Worm (Caenorhabditis elegans) whole organism, mixed stage, embryonic: ENCODE measurements around the gene EEED8.18.
A peak's percentile ranks its signal among the peaks of the same experiment; 100 is the strongest.

ENCODE experiments used
- M03D4.4 ChIP-seq: sonication (generic microtip); optimal IDR thresholded peaks from 2 replicates; lab custom pipeline; 2017; ENCODE audit warnings: mild to moderate bottlenecking, missing genetic modification characterization, missing compliant biosample characterization
- bed-3 ChIP-seq: fragments of 200-800 bp; sonication (Bioruptor generic); optimal IDR thresholded peaks from 3 replicates; lab custom pipeline; 2018; ENCODE audit warnings: mild to moderate bottlenecking, missing genetic modification characterization, moderate library complexity, missing compliant biosample characterization
- blmp-1 ChIP-seq: fragments of 150-350 bp; optimal IDR thresholded peaks from 2 replicates; lab custom pipeline; 2014; ENCODE audit warnings: missing biosample characterization, missing genetic modification characterization
- ceh-39 ChIP-seq: fragments of 150-350 bp; optimal IDR thresholded peaks from 2 replicates; lab custom pipeline; 2014; ENCODE audit warnings: missing biosample characterization, missing genetic modification characterization
- ces-1 ChIP-seq: fragments of 150-350 bp; optimal IDR thresholded peaks from 2 replicates; lab custom pipeline; 2014; ENCODE audit warnings: missing biosample characterization, missing genetic modification reagents, missing genetic modification characterization
- cnd-1 ChIP-seq: fragments of 200-800 bp; sonication (Bioruptor generic); optimal IDR thresholded peaks from 2 replicates; lab custom pipeline; 2018; ENCODE audit warnings: mild to moderate bottlenecking, missing genetic modification characterization, missing compliant biosample characterization
- drap-1 ChIP-seq: fragments of 200-800 bp; sonication (Bioruptor generic); optimal IDR thresholded peaks from 3 replicates; lab custom pipeline; 2018; ENCODE audit warnings: mild to moderate bottlenecking, missing genetic modification characterization, missing compliant biosample characterization
- elt-1 ChIP-seq: sonication (generic microtip); optimal IDR thresholded peaks from 2 replicates; lab custom pipeline; 2017; ENCODE audit warnings: missing genetic modification characterization, mild to moderate bottlenecking, missing compliant biosample characterization, antibody characterized with exemption, moderate library complexity, borderline replicate concordance; ENCODE audit not compliant: insufficient read depth
- elt-3 ChIP-seq: fragments of 150-350 bp; optimal IDR thresholded peaks from 2 replicates; lab custom pipeline; 2014; ENCODE audit warnings: missing biosample characterization, missing genetic modification characterization
- flh-1 ChIP-seq: fragments of 200-800 bp; sonication (Bioruptor generic); optimal IDR thresholded peaks from 2 replicates; lab custom pipeline; 2018; ENCODE audit warnings: mild to moderate bottlenecking, missing genetic modification characterization, moderate library complexity, missing compliant biosample characterization
- ham-2 ChIP-seq: fragments of 200-800 bp; sonication (Bioruptor generic); optimal IDR thresholded peaks from 2 replicates; lab custom pipeline; 2018; ENCODE audit warnings: mild to moderate bottlenecking, missing genetic modification characterization, missing compliant biosample characterization
- hlh-1 ChIP-seq: fragments of 150-350 bp; optimal IDR thresholded peaks from 2 replicates; lab custom pipeline; 2014; ENCODE audit warnings: missing biosample characterization, missing genetic modification reagents, missing genetic modification characterization
- lin-13 ChIP-seq: fragments of 150-350 bp; optimal IDR thresholded peaks from 2 replicates; lab custom pipeline; 2014; ENCODE audit warnings: missing biosample characterization, missing genetic modification characterization
- lsy-2 ChIP-seq: fragments of 150-350 bp; optimal IDR thresholded peaks from 2 replicates; lab custom pipeline; 2014; ENCODE audit warnings: missing biosample characterization, missing genetic modification characterization
- mep-1 ChIP-seq: fragments of 150-350 bp; optimal IDR thresholded peaks from 2 replicates; lab custom pipeline; 2017; ENCODE audit warnings: missing biosample characterization, missing genetic modification reagents, missing genetic modification characterization, inconsistent platforms
- mls-2 ChIP-seq: sonication (generic microtip); optimal IDR thresholded peaks from 2 replicates; lab custom pipeline; 2016; ENCODE audit warnings: mild to moderate bottlenecking, missing genetic modification characterization, moderate library complexity, missing compliant biosample characterization
- nhr-12 ChIP-seq: fragments of 150-350 bp; optimal IDR thresholded peaks from 2 replicates; lab custom pipeline; 2014; ENCODE audit warnings: missing biosample characterization, missing genetic modification characterization
- nhr-2 ChIP-seq: fragments of 150-350 bp; optimal IDR thresholded peaks from 2 replicates; lab custom pipeline; 2014; ENCODE audit warnings: missing biosample characterization, missing genetic modification characterization
- nhr-28 ChIP-seq: fragments of 150-350 bp; optimal IDR thresholded peaks from 2 replicates; lab custom pipeline; 2014; ENCODE audit warnings: missing biosample characterization, missing genetic modification characterization
- nhr-76 ChIP-seq: sonication (generic microtip); optimal IDR thresholded peaks from 2 replicates; lab custom pipeline; 2017; ENCODE audit warnings: missing biosample characterization, missing genetic modification characterization
- pha-4 ChIP-seq: fragments of 150-350 bp; optimal IDR thresholded peaks from 2 replicates; lab custom pipeline; 2018; ENCODE audit warnings: missing biosample characterization, missing genetic modification reagents, missing genetic modification characterization
- sem-2 ChIP-seq: fragments of 200-800 bp; sonication (Bioruptor generic); optimal IDR thresholded peaks from 2 replicates; lab custom pipeline; 2018; ENCODE audit warnings: mild to moderate bottlenecking, missing genetic modification characterization, missing compliant biosample characterization
- snpc-4 ChIP-seq: fragments of 150-350 bp; optimal IDR thresholded peaks from 2 replicates; lab custom pipeline; 2014; ENCODE audit warnings: missing biosample characterization, missing genetic modification characterization
- sptf-1 ChIP-seq: sonication (generic microtip); optimal IDR thresholded peaks from 2 replicates; lab custom pipeline; 2017; ENCODE audit warnings: mild to moderate bottlenecking, missing genetic modification characterization, moderate library complexity, missing compliant biosample characterization
- tbx-8 ChIP-seq: fragments of 200-800 bp; sonication (Bioruptor generic); optimal IDR thresholded peaks from 2 replicates; lab custom pipeline; 2018; ENCODE audit warnings: mild to moderate bottlenecking, missing genetic modification characterization, moderate library complexity, missing compliant biosample characterization
- unc-120 ChIP-seq: sonication (generic microtip); optimal IDR thresholded peaks from 2 replicates; lab custom pipeline; 2017; ENCODE audit warnings: missing genetic modification characterization, missing compliant biosample characterization; ENCODE audit not compliant: poor library complexity, severe bottlenecking
- unc-39 ChIP-seq: fragments of 150-350 bp; optimal IDR thresholded peaks from 2 replicates; lab custom pipeline; 2014; ENCODE audit warnings: missing biosample characterization, missing genetic modification characterization
- unc-62 ChIP-seq: fragments of 150-350 bp; optimal IDR thresholded peaks from 2 replicates; lab custom pipeline; 2014; ENCODE audit warnings: missing biosample characterization, missing genetic modification reagents, missing genetic modification characterization
- zip-8 ChIP-seq: fragments of 150-350 bp; optimal IDR thresholded peaks from 2 replicates; lab custom pipeline; 2014; ENCODE audit warnings: missing biosample characterization, missing genetic modification characterization
- ztf-11 ChIP-seq: fragments of 150-350 bp; optimal IDR thresholded peaks from 2 replicates; lab custom pipeline; 2014; ENCODE audit warnings: missing biosample characterization, missing genetic modification characterization

Gene EEED8.18

DNA sequence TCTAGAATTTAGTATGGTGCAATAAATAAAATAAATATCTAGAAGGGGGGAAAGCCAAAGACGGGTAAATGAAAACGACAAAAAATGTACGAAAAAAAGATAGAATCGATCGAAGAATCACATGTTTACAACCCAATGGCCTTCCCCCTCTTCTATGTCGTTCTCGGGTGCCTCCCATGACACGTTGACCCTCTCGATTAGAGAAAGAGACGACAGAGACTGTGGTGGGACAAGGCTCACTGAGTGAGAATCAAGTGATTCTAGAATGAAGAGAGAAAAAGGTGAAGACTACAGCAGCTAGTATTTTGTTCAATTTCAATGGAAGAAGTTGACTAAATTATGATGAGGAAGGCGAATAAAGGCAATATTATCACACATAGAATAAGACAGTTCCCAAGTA is 13.6 kb upstream of the EEED8.18 start:
- TF ChIP-seq tbx-8 (GFP tag; lab: Kevin White, UChicago) (no peak), M03D4.4 (tag; lab: Kevin White, UChicago) (no peak), hlh-1 (tag; lab: Kevin White, UChicago) (no peak), nhr-12 (tag; lab: Kevin White, UChicago) (no peak), nhr-28 (tag; lab: Kevin White, UChicago) (no peak), sptf-1 (peak; percentile 38), nhr-2 (tag; lab: Kevin White, UChicago) (no peak), unc-120 (peak; percentile 29), zip-8 (tag; lab: Kevin White, UChicago) (no peak), elt-3 (tag; lab: Kevin White, UChicago) (no peak), cnd-1 (no peak), nhr-76 (no peak), ces-1 (GFP tag; lab: Kevin White, UChicago) (no peak), sem-2 (GFP tag; lab: Kevin White, UChicago) (no peak), bed-3 (GFP tag; lab: Kevin White, UChicago) (no peak), mls-2 (tag; lab: Kevin White, UChicago) (no peak), pha-4 (tag; lab: Kevin White, UChicago) (peak; percentile 33), ztf-11 (tag; lab: Kevin White, UChicago) (no peak), flh-1 (GFP tag; lab: Kevin White, UChicago) (no peak), unc-39 (tag; lab: Kevin White, UChicago) (no peak), drap-1 (no peak), ceh-39 (tag; lab: Kevin White, UChicago) (peak; percentile 18), ham-2 (GFP tag; lab: Kevin White, UChicago) (no peak), mep-1 (tag; lab: Kevin White, UChicago) (peak; percentile 3), unc-62 (GFP tag; lab: Kevin White, UChicago) (peak; percentile 39)

DNA sequence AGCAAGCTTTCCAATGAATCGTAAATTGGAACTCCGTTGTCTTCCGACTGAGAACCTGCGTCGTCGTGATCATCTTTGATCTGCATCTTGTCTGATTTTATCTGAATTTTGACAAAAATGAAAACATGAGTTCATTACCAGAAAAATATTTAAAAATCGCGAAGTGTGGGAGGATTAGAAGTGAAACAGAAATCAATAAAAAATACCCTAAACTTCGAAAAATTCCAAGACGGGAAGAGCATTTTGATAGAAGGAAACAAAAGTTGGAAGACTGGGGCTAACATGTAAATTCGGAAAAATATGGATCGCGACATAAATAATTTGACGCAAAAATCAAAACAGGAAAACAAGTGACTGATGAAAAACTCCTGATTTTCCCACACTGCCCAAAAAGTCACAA is 13.2 kb upstream of the EEED8.18 start, which contains the start of gene F07F6.8:
Gene F07F6.8, minus strand, starts transcription at position 101 of the 400 bp plus-strand sequence.
- TF ChIP-seq ztf-11 (tag; lab: Kevin White, UChicago) (no peak), elt-3 (tag; lab: Kevin White, UChicago) (no peak), flh-1 (GFP tag; lab: Kevin White, UChicago) (no peak), sptf-1 (no peak), elt-1 (no peak), sem-2 (GFP tag; lab: Kevin White, UChicago) (no peak), M03D4.4 (tag; lab: Kevin White, UChicago) (no peak), ceh-39 (tag; lab: Kevin White, UChicago) (no peak), cnd-1 (no peak), ces-1 (GFP tag; lab: Kevin White, UChicago) (no peak), hlh-1 (tag; lab: Kevin White, UChicago) (no peak), nhr-76 (no peak), lin-13 (tag; lab: Kevin White, UChicago) (no peak), pha-4 (tag; lab: Kevin White, UChicago) (no peak), unc-62 (GFP tag; lab: Kevin White, UChicago) (no peak), blmp-1 (no peak), drap-1 (no peak), mls-2 (tag; lab: Kevin White, UChicago) (no peak), nhr-28 (tag; lab: Kevin White, UChicago) (no peak), unc-120 (no peak)

DNA sequence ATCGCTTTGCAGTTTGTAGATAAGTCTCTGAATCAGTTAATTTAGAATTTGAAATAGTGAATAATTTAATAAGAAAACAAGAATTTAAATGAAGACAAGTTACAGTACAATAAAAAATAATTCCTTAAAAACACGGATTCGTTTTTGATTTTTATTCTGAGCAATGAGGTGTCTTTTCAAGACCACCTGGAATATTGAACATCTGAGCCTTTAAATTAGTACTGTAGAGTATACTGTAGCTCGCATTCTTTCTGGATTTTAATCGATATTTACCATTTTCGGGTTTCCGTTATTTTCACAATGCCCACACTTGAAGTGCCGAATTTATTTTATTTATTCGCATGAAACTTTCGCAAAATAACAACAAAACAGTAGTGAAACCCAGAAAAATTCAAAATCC is 11.4 kb upstream of the EEED8.18 start, which contains the start of gene F07F6.7:
Gene F07F6.7, minus strand, starts transcription at position 27 of the 400 bp plus-strand sequence.
- TF ChIP-seq cnd-1: no peak
- no peak for TF ChIP-seq sem-2 (GFP tag; lab: Kevin White, UChicago)
- TF ChIP-seq snpc-4: no peak

DNA sequence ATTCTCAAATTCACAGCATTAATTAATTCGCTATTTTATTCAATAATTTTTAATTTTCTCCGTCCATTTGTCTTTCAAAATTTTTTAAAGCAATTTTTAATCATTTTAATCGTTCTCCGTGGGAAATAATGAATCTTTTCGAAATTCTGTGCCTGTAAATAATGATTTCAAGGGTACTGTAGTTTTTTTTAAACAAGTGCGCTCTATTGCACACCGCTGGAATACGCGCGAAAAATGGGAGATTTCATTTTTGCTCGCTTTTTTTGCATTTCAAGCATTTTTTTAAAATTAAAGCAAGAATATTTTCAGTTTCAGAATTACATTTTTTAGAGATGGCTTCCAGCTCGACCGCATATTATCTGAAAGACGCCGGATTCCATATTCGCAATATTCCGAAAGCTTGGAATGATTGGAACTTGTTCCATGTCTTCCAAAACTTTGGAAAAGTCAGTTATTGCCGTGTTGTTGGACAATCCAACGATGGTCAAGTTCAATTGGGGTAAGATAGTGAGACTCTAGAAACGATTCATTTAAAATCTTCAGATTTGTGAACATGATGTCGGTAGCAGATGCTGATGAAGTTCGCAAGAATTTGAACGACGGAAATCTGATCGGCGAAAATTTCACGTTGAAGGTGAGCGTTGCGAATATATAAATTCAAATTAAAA is 8.7 kb upstream of the EEED8.18 start, which contains the start of gene tofu-6:
Gene tofu-6, plus strand, starts transcription at position 302 of the 668 bp plus-strand sequence.
- TF ChIP-seq unc-62 (GFP tag; lab: Kevin White, UChicago): no peak
- no peak for TF ChIP-seq zip-8 (tag; lab: Kevin White, UChicago)
- TF ChIP-seq mls-2 (tag; lab: Kevin White, UChicago): no peak
- TF ChIP-seq lin-13 (tag; lab: Kevin White, UChicago): no peak
- no peak for TF ChIP-seq snpc-4
- peak; percentile 79 for TF ChIP-seq lsy-2 (tag; lab: Kevin White, UChicago)
